Worm (Caenorhabditis elegans) whole organism, early embryonic: ENCODE results near the gene Y82E9BR.10.

Experiments used
- B0310.2 ChIP-seq: sonication (generic microtip); optimal IDR thresholded peaks from 2 replicates; lab custom pipeline; 2016; ENCODE audit warnings: mild to moderate bottlenecking, missing genetic modification characterization, missing compliant biosample characterization
- F13C5.2 ChIP-seq: sonication (generic microtip); optimal IDR thresholded peaks from 2 replicates; lab custom pipeline; 2017; ENCODE audit warnings: mild to moderate bottlenecking, missing genetic modification characterization, inconsistent platforms, missing compliant biosample characterization
- aly-1 ChIP-seq: sonication (generic microtip); optimal IDR thresholded peaks from 2 replicates; lab custom pipeline; 2016; ENCODE audit warnings: missing genetic modification characterization, missing compliant biosample characterization
- ama-1 ChIP-seq: fragments of 150-350 bp; optimal IDR thresholded peaks from 2 replicates; lab custom pipeline; 2014
- ceh-13 ChIP-seq: fragments of 200-800 bp; sonication (Bioruptor generic); optimal IDR thresholded peaks from 2 replicates; lab custom pipeline; 2018; ENCODE audit warnings: mild to moderate bottlenecking, missing genetic modification characterization, missing compliant biosample characterization
- ceh-36 ChIP-seq: sonication (generic microtip); optimal IDR thresholded peaks from 2 replicates; lab custom pipeline; 2016; ENCODE audit warnings: missing genetic modification characterization, inconsistent platforms, missing compliant biosample characterization
- ets-7 ChIP-seq: sonication (generic microtip); optimal IDR thresholded peaks from 2 replicates; lab custom pipeline; 2016; ENCODE audit warnings: missing genotype, missing genetic modification characterization, missing compliant biosample characterization
- flt-1 ChIP-seq: fragments of 200-800 bp; sonication (Bioruptor generic); IDR thresholded peaks from 2 replicates; pipeline ENCODE4 v1.3.6; 2022; ENCODE audit warnings: missing genetic modification characterization, missing compliant biosample characterization
- hmbx-1 ChIP-seq: sonication (generic microtip); optimal IDR thresholded peaks from 2 replicates; lab custom pipeline; 2016; ENCODE audit warnings: mild to moderate bottlenecking, missing genetic modification characterization, missing compliant biosample characterization
- hmg-4 ChIP-seq: fragments of 200-800 bp; sonication (Bioruptor generic); optimal IDR thresholded peaks from 2 replicates; lab custom pipeline; 2018; ENCODE audit warnings: mild to moderate bottlenecking, missing genetic modification characterization, missing compliant biosample characterization
- hnd-1 ChIP-seq: sonication (generic microtip); optimal IDR thresholded peaks from 2 replicates; lab custom pipeline; 2016; ENCODE audit warnings: missing genetic modification characterization, missing compliant biosample characterization
- pes-1 ChIP-seq: fragments of 200-800 bp; sonication (Bioruptor generic); IDR thresholded peaks from 2 replicates; pipeline ENCODE4 v1.3.6; 2022; ENCODE audit warnings: missing genetic modification reagents, missing genetic modification characterization, missing compliant biosample characterization
- scrt-1 ChIP-seq: fragments of 200-800 bp; sonication (Bioruptor generic); IDR thresholded peaks from 2 replicates; pipeline ENCODE4 v1.3.6; 2022; ENCODE audit warnings: missing genetic modification characterization, missing compliant biosample characterization
- sea-1 ChIP-seq: fragments of 200-800 bp; sonication (Bioruptor generic); conservative IDR thresholded peaks from 2 replicates; pipeline ENCODE4 v1.3.6; 2022; ENCODE audit warnings: missing genetic modification characterization, missing compliant biosample characterization
- tbx-11 ChIP-seq: fragments of 200-800 bp; sonication (Bioruptor generic); IDR thresholded peaks from 2 replicates; pipeline ENCODE4 v1.3.6; 2022; ENCODE audit warnings: missing genetic modification characterization, missing compliant biosample characterization
- tbx-37 ChIP-seq: fragments of 200-800 bp; sonication (Bioruptor generic); conservative IDR thresholded peaks from 2 replicates; pipeline ENCODE4 v1.3.6; 2022; ENCODE audit warnings: missing genetic modification reagents, missing genetic modification characterization, missing compliant biosample characterization
- tra-4 ChIP-seq: sonication (generic microtip); optimal IDR thresholded peaks from 2 replicates; lab custom pipeline; 2017; ENCODE audit warnings: missing genetic modification characterization, missing compliant biosample characterization

Gene Y82E9BR.10

DNA sequence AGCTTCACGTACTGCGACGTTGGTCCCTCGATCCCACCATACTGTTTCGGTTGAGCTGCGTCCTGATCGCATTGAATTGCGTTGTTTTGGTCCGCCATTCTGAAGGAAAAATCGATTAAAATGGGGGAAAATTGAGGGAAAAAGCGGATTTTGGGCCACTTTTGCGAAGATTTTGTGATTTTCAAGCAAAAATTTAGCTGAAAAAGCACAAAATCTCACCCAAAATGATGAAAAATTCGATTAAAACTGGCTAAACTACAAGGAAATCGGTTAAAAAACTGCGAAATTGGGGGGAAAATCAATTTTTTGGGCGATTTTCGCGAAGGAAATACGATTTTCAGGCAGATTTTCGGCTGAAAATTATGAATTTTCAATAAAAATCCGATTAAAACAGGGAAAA lies 41.7 kb upstream of the Y82E9BR.10 start, which contains the start of gene elc-1:
elc-1 (minus strand) TSS at position 101 of the 400 bp plus-strand sequence.
- TF ChIP-seq ets-7 (tag; lab: Kevin White, UChicago) (no peak), sea-1 (GFP tag; lab: Robert Waterston, UW) (no peak), flt-1 (GFP tag; lab: Robert Waterston, UW) (no peak), tbx-37 (GFP tag; lab: Robert Waterston, UW) (no peak), hnd-1 (tag; lab: Kevin White, UChicago) (no peak), tbx-11 (GFP tag; lab: Robert Waterston, UW) (no peak), hmbx-1 (tag; lab: Kevin White, UChicago) (no peak), aly-1 (no peak), ceh-13 (no peak), ama-1 (no peak), B0310.2 (no peak), tra-4 (no peak), scrt-1 (no peak), pes-1 (GFP tag; lab: Robert Waterston, UW) (no peak), hmg-4 (GFP tag; lab: Kevin White, UChicago) (no peak)

DNA sequence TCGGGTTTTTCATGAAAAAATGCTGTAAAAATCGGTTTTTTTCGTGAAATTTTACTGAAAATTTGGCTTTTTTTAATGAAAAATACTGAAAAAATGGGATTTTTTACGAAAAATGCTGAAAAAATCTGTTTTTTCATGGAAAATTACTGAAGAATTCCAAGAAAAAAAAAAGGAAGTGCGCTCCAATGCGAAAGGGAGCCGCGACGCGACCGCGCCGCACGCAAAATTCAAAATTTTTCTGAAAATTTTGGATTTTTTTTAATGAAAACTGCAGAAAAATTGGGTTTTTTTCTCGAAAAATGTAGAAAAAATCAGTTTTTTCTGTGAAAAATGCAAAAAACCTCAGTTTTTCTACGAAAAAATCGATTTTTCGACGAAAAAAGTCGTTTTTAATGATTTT lies 41.2 kb upstream of the Y82E9BR.10 start:
- no peak for TF ChIP-seq hmbx-1 (tag; lab: Kevin White, UChicago)
- no peak for TF ChIP-seq hnd-1 (tag; lab: Kevin White, UChicago)
- no peak for TF ChIP-seq aly-1
- no peak for TF ChIP-seq tra-4
- no peak for TF ChIP-seq ceh-13
- no peak for TF ChIP-seq scrt-1
- no peak for TF ChIP-seq sea-1 (GFP tag; lab: Robert Waterston, UW)

DNA sequence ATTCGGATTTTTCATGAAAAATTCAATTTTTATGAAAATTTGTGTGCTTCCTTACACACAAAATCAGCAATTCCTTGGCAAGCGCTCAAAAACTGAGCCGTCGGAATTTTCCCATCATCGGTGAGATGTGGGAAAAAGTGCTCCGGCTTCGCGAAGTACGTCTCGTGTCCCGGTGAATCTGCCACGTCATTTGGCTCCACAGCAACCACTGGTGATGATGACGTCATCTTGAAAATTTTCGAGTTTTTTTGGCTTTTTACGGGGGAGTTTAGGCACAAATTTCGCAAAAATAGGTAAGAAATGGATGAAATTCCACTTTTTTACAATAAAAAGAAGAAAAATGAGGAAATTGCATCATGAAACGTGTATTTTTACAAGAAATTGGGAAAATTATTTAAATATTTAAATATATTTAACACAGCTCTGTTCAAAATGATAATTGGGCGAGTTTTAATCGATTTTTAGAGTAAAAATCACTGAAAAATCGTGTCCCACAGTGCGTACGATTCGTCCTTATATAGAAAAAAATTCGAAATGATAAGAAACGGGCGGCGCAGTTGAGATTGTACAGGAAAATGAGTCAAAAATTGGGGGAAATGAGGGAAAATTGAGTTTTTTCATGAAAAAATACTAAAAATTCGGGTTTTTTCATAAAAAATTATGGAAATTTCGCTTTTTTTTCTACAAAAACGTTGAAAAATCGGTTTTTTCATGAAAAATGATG lies 38.7 kb upstream of the Y82E9BR.10 start, which contains the start of gene Y82E9BR.14:
Y82E9BR.14 (minus strand) TSS at position 227 of the 724 bp plus-strand sequence.
- no peak for TF ChIP-seq hnd-1 (tag; lab: Kevin White, UChicago)
- TF ChIP-seq pes-1 (GFP tag; lab: Robert Waterston, UW) = no peak
- TF ChIP-seq flt-1 (GFP tag; lab: Robert Waterston, UW) = no peak
- no peak for TF ChIP-seq F13C5.2 (tag; lab: Kevin White, UChicago)
- TF ChIP-seq hmbx-1 (tag; lab: Kevin White, UChicago) = no peak
- no peak for TF ChIP-seq ceh-13
- TF ChIP-seq B0310.2 = no peak
- TF ChIP-seq hmg-4 (GFP tag; lab: Kevin White, UChicago) = no peak

DNA sequence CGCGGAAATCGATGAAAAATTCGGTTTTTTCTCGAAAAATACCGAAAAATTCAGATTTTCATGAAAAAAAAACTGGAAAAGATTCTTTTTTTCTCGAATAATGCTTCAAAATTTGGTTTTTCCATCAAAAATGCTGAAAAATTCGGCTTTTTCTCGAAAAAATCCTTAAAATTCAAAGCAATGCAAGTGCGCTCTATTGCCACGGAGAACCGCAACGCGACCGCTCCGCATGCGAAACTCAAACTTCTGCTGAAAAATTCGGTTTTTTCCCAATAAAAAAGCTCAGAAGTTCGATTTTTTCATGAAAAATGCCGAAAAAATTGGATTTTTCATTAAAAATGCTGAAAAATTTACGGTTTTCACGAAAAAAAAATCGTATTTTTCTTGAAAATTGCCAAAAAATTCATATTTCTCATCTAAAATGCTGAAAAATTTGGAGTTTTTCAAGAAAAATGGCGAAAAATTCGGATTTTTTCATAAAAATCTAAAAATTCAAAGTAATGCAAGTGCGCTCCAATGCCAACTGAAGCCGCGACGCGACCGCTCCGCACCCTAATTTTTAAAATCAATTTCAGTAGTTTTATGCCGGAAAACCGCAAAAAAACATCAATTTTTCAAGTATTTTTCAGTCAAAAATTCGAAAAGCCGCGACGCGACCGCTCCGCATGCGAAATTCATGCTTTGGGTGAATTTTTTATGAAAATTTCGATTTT lies 37.9 kb upstream of the Y82E9BR.10 start:
- no peak for TF ChIP-seq flt-1 (GFP tag; lab: Robert Waterston, UW)
- no peak for TF ChIP-seq sea-1 (GFP tag; lab: Robert Waterston, UW)
- TF ChIP-seq ceh-36 (tag; lab: Kevin White, UChicago) = no peak
- TF ChIP-seq tbx-37 (GFP tag; lab: Robert Waterston, UW) = no peak
- TF ChIP-seq hmbx-1 (tag; lab: Kevin White, UChicago) = no peak
- no peak for TF ChIP-seq ceh-13
- TF ChIP-seq hnd-1 (tag; lab: Kevin White, UChicago) = no peak
- TF ChIP-seq B0310.2 = no peak
- no peak for TF ChIP-seq tbx-11 (GFP tag; lab: Robert Waterston, UW)
- TF ChIP-seq pes-1 (GFP tag; lab: Robert Waterston, UW) = no peak
- no peak for TF ChIP-seq tra-4
- no peak for TF ChIP-seq hmg-4 (GFP tag; lab: Kevin White, UChicago)
- no peak for TF ChIP-seq ets-7 (tag; lab: Kevin White, UChicago)

DNA sequence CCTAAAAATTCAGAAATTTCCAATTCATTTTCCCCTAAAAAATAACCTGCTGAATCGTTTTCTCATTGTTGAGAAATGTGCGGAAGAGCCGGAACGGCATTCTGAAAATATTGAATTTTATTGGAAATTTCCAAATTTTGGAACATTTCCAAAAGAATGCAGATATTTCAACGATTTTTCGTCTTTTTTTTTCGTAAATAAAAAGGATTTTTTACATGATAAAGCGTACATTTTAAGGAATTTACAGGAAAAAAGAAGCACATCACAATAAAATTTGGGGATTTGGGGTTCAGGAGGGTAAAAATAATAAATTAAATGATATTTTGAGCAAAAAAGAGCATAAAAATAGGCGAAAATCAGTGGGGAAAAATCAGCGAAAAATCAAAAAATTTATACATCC lies 33.7 kb upstream of the Y82E9BR.10 start, which contains the start of gene Y82E9BR.22:
Y82E9BR.22 (minus strand) TSS at position 101 of the 400 bp plus-strand sequence.
- no peak for TF ChIP-seq aly-1
- TF ChIP-seq hnd-1 (tag; lab: Kevin White, UChicago) = no peak
- TF ChIP-seq ceh-13 = no peak
- TF ChIP-seq tra-4 = no peak
- no peak for TF ChIP-seq tbx-11 (GFP tag; lab: Robert Waterston, UW)
- TF ChIP-seq sea-1 (GFP tag; lab: Robert Waterston, UW) = no peak

DNA sequence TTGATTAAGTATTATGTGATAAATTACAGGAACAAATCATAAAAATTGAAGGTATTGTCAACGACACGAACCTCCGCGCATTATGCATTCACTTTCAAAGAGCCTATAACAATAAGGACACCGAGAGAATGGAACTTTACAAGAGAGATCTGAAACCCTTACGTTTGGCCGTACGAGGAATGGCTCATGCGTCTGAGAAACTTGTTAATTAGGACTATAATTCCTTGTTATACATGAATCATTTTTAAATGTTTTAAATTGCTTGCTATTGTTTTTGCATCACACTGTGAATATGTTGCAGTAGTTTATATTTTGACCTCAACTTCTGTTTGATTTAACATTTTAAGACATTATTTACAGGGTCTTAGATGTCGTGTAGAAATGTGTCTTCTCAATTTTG lies 27.7 kb upstream of the Y82E9BR.10 start, which contains the start of gene pals-18:
pals-18 (plus strand) TSS at position 301 of the 400 bp plus-strand sequence.
- TF ChIP-seq ets-7 (tag; lab: Kevin White, UChicago) (no peak), tra-4 (no peak), pes-1 (GFP tag; lab: Robert Waterston, UW) (no peak), flt-1 (GFP tag; lab: Robert Waterston, UW) (no peak), scrt-1 (no peak), tbx-11 (GFP tag; lab: Robert Waterston, UW) (no peak), ceh-13 (no peak), B0310.2 (no peak)

DNA sequence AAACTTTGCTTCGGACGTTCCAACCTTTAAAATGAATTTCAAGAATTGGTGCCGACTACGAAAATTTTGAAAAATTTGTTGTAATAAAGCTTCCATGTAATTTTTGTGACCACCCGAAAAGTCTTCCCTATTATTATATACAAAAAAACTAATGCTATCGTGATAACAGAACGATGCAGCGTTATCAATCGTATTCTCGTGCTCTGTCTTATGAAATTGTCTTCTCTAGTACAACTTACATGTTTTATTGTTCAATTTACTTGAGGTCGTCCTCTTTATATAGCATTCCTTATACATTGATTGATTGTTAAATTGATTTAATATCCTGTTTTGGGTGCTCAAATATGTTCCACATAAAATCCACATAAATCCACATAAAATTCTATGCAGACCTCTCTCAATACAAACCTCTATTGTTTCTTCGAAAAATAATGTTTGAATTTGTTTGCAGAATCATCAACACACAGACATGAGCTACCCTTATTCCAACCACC lies 26.2 kb upstream of the Y82E9BR.10 start, which contains the start of gene pals-19:
pals-19 (plus strand) TSS at position 444 of the 494 bp plus-strand sequence.
- TF ChIP-seq F13C5.2 (tag; lab: Kevin White, UChicago) (no peak), B0310.2 (no peak), tbx-11 (GFP tag; lab: Robert Waterston, UW) (no peak)

DNA sequence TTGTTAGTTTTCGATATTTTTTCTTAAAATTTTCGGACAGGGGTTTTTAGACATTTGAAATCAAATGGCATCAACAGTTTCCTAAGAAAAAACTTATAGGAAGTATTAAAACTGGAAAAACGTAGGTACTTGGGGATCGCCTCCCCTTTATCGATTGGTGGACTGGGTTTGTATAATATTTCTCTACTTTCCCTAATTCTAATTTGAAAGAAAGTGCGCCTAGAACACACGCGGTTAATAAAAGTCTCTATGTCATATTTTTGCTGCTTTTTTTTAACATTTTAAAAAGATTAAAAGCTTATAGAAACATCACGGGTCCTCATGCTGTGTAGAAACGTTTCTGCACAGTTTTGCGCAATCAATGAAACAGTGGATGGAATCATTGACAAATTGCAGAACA lies 24.3 kb upstream of the Y82E9BR.10 start, which contains the start of gene pals-16:
pals-16 (plus strand) TSS at position 301 of the 400 bp plus-strand sequence.
- no peak for TF ChIP-seq aly-1
- TF ChIP-seq tbx-37 (GFP tag; lab: Robert Waterston, UW) = no peak
- no peak for TF ChIP-seq ceh-13
- TF ChIP-seq flt-1 (GFP tag; lab: Robert Waterston, UW) = no peak
- TF ChIP-seq F13C5.2 (tag; lab: Kevin White, UChicago) = no peak
- TF ChIP-seq hmbx-1 (tag; lab: Kevin White, UChicago) = no peak
- no peak for TF ChIP-seq scrt-1
- no peak for TF ChIP-seq hnd-1 (tag; lab: Kevin White, UChicago)
- no peak for TF ChIP-seq sea-1 (GFP tag; lab: Robert Waterston, UW)
- TF ChIP-seq ama-1 = no peak
- TF ChIP-seq B0310.2 = no peak
- TF ChIP-seq tbx-11 (GFP tag; lab: Robert Waterston, UW) = no peak
- TF ChIP-seq hmg-4 (GFP tag; lab: Kevin White, UChicago) = no peak
- TF ChIP-seq ceh-36 (tag; lab: Kevin White, UChicago) = no peak
- TF ChIP-seq pes-1 (GFP tag; lab: Robert Waterston, UW) = no peak
- TF ChIP-seq ets-7 (tag; lab: Kevin White, UChicago) = no peak
- TF ChIP-seq tra-4 = no peak
